Worm (Caenorhabditis elegans) whole organism, L3 larva: ENCODE results near the gene cyp-13B2.

ENCODE experiments used
- ZK546.5 ChIP-seq: sonication (generic microtip); optimal IDR thresholded peaks from 2 replicates; lab custom pipeline; 2017; ENCODE audit warnings: missing biosample characterization, missing genetic modification characterization
- aly-2 ChIP-seq: fragments of 150-350 bp; optimal IDR thresholded peaks from 2 replicates; lab custom pipeline; 2014; ENCODE audit warnings: missing biosample characterization, missing genetic modification characterization
- ama-1 ChIP-seq: fragments of 150-350 bp; optimal IDR thresholded peaks from 2 replicates; lab custom pipeline; 2018
- ceh-28 ChIP-seq: fragments of 150-350 bp; optimal IDR thresholded peaks from 2 replicates; lab custom pipeline; 2014; ENCODE audit warnings: missing biosample characterization, missing genetic modification reagents, missing genetic modification characterization
- ceh-82 ChIP-seq: fragments of 150-350 bp; optimal IDR thresholded peaks from 2 replicates; lab custom pipeline; 2014; ENCODE audit warnings: missing biosample characterization, missing genetic modification characterization
- daf-12 ChIP-seq: fragments of 150-350 bp; optimal IDR thresholded peaks from 2 replicates; lab custom pipeline; 2014; ENCODE audit warnings: missing biosample characterization, missing genetic modification reagents, missing genetic modification characterization
- egl-5 ChIP-seq: fragments of 150-350 bp; optimal IDR thresholded peaks from 2 replicates; lab custom pipeline; 2017; ENCODE audit warnings: missing biosample characterization, missing genetic modification reagents, missing genetic modification characterization, inconsistent platforms
- elt-2 ChIP-seq: sonication (generic microtip); optimal IDR thresholded peaks from 2 replicates; lab custom pipeline; 2016; ENCODE audit warnings: missing genetic modification reagents, mild to moderate bottlenecking, missing genetic modification characterization, missing compliant biosample characterization
- elt-3 ChIP-seq, 3 experiments: fragments of 150-350 bp in 1 of 3; sonication (generic microtip) in 2 of 3; optimal IDR thresholded peaks; 2 replicates in 2 of 3; 4 replicates in 1 of 3; lab custom pipeline; 2014 to 2017; ENCODE audit warnings: missing biosample characterization in 3 of 3, missing genetic modification characterization in 3 of 3
- fos-1 ChIP-seq: fragments of 150-350 bp; optimal IDR thresholded peaks from 2 replicates; lab custom pipeline; 2014; ENCODE audit warnings: missing biosample characterization, missing genetic modification characterization
- hmg-11 ChIP-seq: sonication (generic microtip); optimal IDR thresholded peaks from 2 replicates; lab custom pipeline; 2016; ENCODE audit warnings: missing genetic modification characterization, missing compliant biosample characterization
- jun-1 ChIP-seq: fragments of 150-350 bp; optimal IDR thresholded peaks from 2 replicates; lab custom pipeline; 2014; ENCODE audit warnings: missing biosample characterization, missing genetic modification reagents, missing genetic modification characterization
- lin-39 ChIP-seq: fragments of 150-350 bp; optimal IDR thresholded peaks from 2 replicates; lab custom pipeline; 2018; ENCODE audit warnings: missing biosample characterization, missing genetic modification reagents, missing genetic modification characterization
- mml-1 ChIP-seq: fragments of 150-350 bp; sonication (generic microtip); optimal IDR thresholded peaks from 3 replicates; lab custom pipeline; 2014; ENCODE audit warnings: missing biosample characterization, missing genetic modification characterization
- nfya-1 ChIP-seq: sonication (generic microtip); optimal IDR thresholded peaks from 2 replicates; lab custom pipeline; 2017; ENCODE audit warnings: missing genetic modification characterization, mild to moderate bottlenecking, missing compliant biosample characterization, antibody characterized with exemption, moderate library complexity; ENCODE audit not compliant: insufficient read depth
- nhr-11 ChIP-seq: fragments of 150-350 bp; optimal IDR thresholded peaks from 2 replicates; lab custom pipeline; 2014; ENCODE audit warnings: missing biosample characterization, missing genetic modification characterization
- nhr-12 ChIP-seq: fragments of 150-350 bp; optimal IDR thresholded peaks from 2 replicates; lab custom pipeline; 2014; ENCODE audit warnings: missing biosample characterization, missing genetic modification characterization
- nhr-23 ChIP-seq: fragments of 150-350 bp; optimal IDR thresholded peaks from 2 replicates; lab custom pipeline; 2014; ENCODE audit warnings: missing biosample characterization, missing genetic modification reagents, missing genetic modification characterization
- nhr-25 ChIP-seq: sonication (generic microtip); optimal IDR thresholded peaks from 2 replicates; lab custom pipeline; 2017; ENCODE audit warnings: missing biosample characterization, missing genetic modification characterization
- nhr-28 ChIP-seq: fragments of 150-350 bp; optimal IDR thresholded peaks from 2 replicates; lab custom pipeline; 2014; ENCODE audit warnings: missing biosample characterization, missing genetic modification characterization
- nhr-43 ChIP-seq: sonication (generic microtip); optimal IDR thresholded peaks from 2 replicates; lab custom pipeline; 2016; ENCODE audit warnings: mild to moderate bottlenecking, missing genetic modification characterization, missing compliant biosample characterization; ENCODE audit not compliant: poor library complexity, severe bottlenecking
- nhr-77 ChIP-seq: fragments of 150-350 bp; optimal IDR thresholded peaks from 2 replicates; lab custom pipeline; 2014; ENCODE audit warnings: missing biosample characterization, missing genetic modification characterization
- pha-4 ChIP-seq: fragments of 150-350 bp; optimal IDR thresholded peaks from 2 replicates; lab custom pipeline; 2014; ENCODE audit warnings: missing biosample characterization, missing genetic modification reagents, missing genetic modification characterization
- pqm-1 ChIP-seq: fragments of 150-350 bp; optimal IDR thresholded peaks from 2 replicates; lab custom pipeline; 2017; ENCODE audit warnings: missing biosample characterization, missing genetic modification characterization, inconsistent platforms
- sea-2 ChIP-seq: fragments of 150-350 bp; sonication (generic microtip); optimal IDR thresholded peaks from 4 replicates; lab custom pipeline; 2014; ENCODE audit warnings: missing biosample characterization, missing genetic modification reagents, missing genetic modification characterization
- snpc-4 ChIP-seq: fragments of 150-350 bp; optimal IDR thresholded peaks from 2 replicates; lab custom pipeline; 2014; ENCODE audit warnings: missing biosample characterization, missing genetic modification characterization
- tbx-2 ChIP-seq: sonication (generic microtip); optimal IDR thresholded peaks from 2 replicates; lab custom pipeline; 2016; ENCODE audit warnings: mild to moderate bottlenecking, missing genetic modification characterization, missing compliant biosample characterization
- unc-39 ChIP-seq: sonication (generic microtip); optimal IDR thresholded peaks from 4 replicates; lab custom pipeline; 2017; ENCODE audit warnings: missing biosample characterization, missing genetic modification characterization
- unc-62 ChIP-seq: fragments of 150-350 bp; sonication (generic microtip); optimal IDR thresholded peaks from 4 replicates; lab custom pipeline; 2014; ENCODE audit warnings: missing biosample characterization, missing genetic modification reagents, missing genetic modification characterization
- zag-1 ChIP-seq: fragments of 150-350 bp; optimal IDR thresholded peaks from 2 replicates; lab custom pipeline; 2014; ENCODE audit warnings: missing biosample characterization, missing genetic modification characterization
- ztf-4 ChIP-seq: fragments of 150-350 bp; optimal IDR thresholded peaks from 2 replicates; lab custom pipeline; 2014; ENCODE audit warnings: missing biosample characterization, missing genetic modification characterization

The cyp-13B2 gene

ce11 chrX:14186466-14186865 lies 38.9 kb upstream of the cyp-13B2 start, which contains the start of gene ceh-36:
TSS of gene ceh-36 (minus strand) at chrX:14186566.
- TF ChIP-seq lin-39 (tag; lab: Kevin White, UChicago), result no peak
- TF ChIP-seq unc-62 (GFP tag; lab: Kevin White, UChicago), result no peak
- TF ChIP-seq, all 47 proteins: peak for 0

ce11 chrX:14194251-14194650 lies 31.1 kb upstream of the cyp-13B2 start:
- no peak for TF ChIP-seq nhr-11 (tag; lab: Kevin White, UChicago)
- peak; percentile 64 for TF ChIP-seq nfya-1 (tag; lab: Kevin White, UChicago)
- TF ChIP-seq elt-2 (tag; lab: Kevin White, UChicago), result peak; percentile 84
- TF ChIP-seq pqm-1 (tag; lab: Kevin White, UChicago), result peak; percentile 69
- TF ChIP-seq daf-12 (tag; lab: Kevin White, UChicago), result no peak
- peak; percentile 58 for TF ChIP-seq ceh-28

ce11 chrX:14206321-14206720 lies 19.1 kb upstream of the cyp-13B2 start:
- TF ChIP-seq ceh-82 (no peak), aly-2 (tag; lab: Kevin White, UChicago) (no peak), pqm-1 (tag; lab: Kevin White, UChicago) (peak; percentile 40), pha-4 (peak; percentile 29), elt-2 (tag; lab: Kevin White, UChicago) (peak; percentile 72)

ce11 chrX:14207942-14208341 lies 17.4 kb upstream of the cyp-13B2 start, which contains the start of gene ceh-37:
TSS of gene ceh-37 (minus strand) at chrX:14208000.
- TF ChIP-seq sea-2 (no peak), elt-3 (tag; optimal IDR thresholded peaks at IDR 0.05; lab: Kevin White, UChicago) (no peak), pha-4 (no peak), lin-39 (tag; lab: Kevin White, UChicago) (no peak), pqm-1 (tag; lab: Kevin White, UChicago) (peak; percentile 63), unc-62 (GFP tag; lab: Kevin White, UChicago) (no peak), snpc-4 (tag; lab: Kevin White, UChicago) (no peak), elt-2 (tag; lab: Kevin White, UChicago) (peak; percentile 79), daf-12 (tag; lab: Kevin White, UChicago) (no peak), nhr-12 (no peak)

- TF ChIP-seq elt-2 (tag; lab: Kevin White, UChicago), result peak; percentile 18
Measured at ce11 chrX:14211170-14211569, 14.2 kb upstream of the cyp-13B2 start.

ce11 chrX:14213314-14213713 lies 12.1 kb upstream of the cyp-13B2 start:
- TF ChIP-seq nhr-12 (no peak), elt-2 (tag; lab: Kevin White, UChicago) (peak; percentile 47)

- TF ChIP-seq pqm-1 (tag; lab: Kevin White, UChicago) (peak; percentile 99), tbx-2 (tag; lab: Kevin White, UChicago) (no peak), ztf-4 (tag; lab: Kevin White, UChicago) (no peak), jun-1 (tag; lab: Kevin White, UChicago) (peak; percentile 72), elt-2 (tag; lab: Kevin White, UChicago) (peak; percentile 99), pha-4 (peak; percentile 64)
Measured at ce11 chrX:14214520-14215023, 10.8 kb upstream of the cyp-13B2 start, which contains the start of gene K06G5.1. TSS of gene K06G5.1 (plus strand) at chrX:14214973.

ce11 chrX:14223156-14223555 lies 2.2 kb upstream of the cyp-13B2 start, which contains the start of gene K06G5.3:
TSS of gene K06G5.3 (minus strand) at chrX:14223256.
- TF ChIP-seq fos-1 (tag; lab: Kevin White, UChicago) (no peak), sea-2 (no peak), nhr-43 (tag; lab: Kevin White, UChicago) (no peak), nhr-23 (tag; lab: Kevin White, UChicago) (no peak), nhr-28 (tag; lab: Kevin White, UChicago) (no peak)

- TF ChIP-seq ZK546.5 (tag; lab: Kevin White, UChicago) (no peak), nhr-12 (no peak), snpc-4 (tag; lab: Kevin White, UChicago) (no peak), elt-2 (tag; lab: Kevin White, UChicago) (peak; percentile 18), sea-2 (no peak), nhr-28 (tag; lab: Kevin White, UChicago) (no peak), aly-2 (tag; lab: Kevin White, UChicago) (no peak), hmg-11 (tag; lab: Kevin White, UChicago) (peak; percentile 58), egl-5 (no peak), ama-1 (lab: Kevin White, UChicago) (no peak), zag-1 (no peak), nhr-43 (tag; lab: Kevin White, UChicago) (peak; percentile 58), jun-1 (tag; lab: Kevin White, UChicago) (no peak), ceh-82 (no peak), nhr-25 (tag; lab: Kevin White, UChicago) (no peak), unc-39 (no peak), fos-1 (tag; lab: Kevin White, UChicago) (no peak), nhr-77 (no peak), nfya-1 (tag; lab: Kevin White, UChicago) (no peak), pqm-1 (tag; lab: Kevin White, UChicago) (no peak), mml-1 (tag; lab: Kevin White, UChicago) (no peak)
Measured at ce11 chrX:14228764-14229163, 3.4 kb downstream of the cyp-13B2 start.
